Worm (Caenorhabditis elegans): ENCODE results near the gene F41H10.4.

ce11 chrIV:5317106-5317505, 47.3 kb upstream of the F41H10.4 start:
- TF ChIP-seq syd-9 (tag; optimal IDR thresholded peaks at IDR 0.05) (no peak), K02D7.2 (tag; optimal IDR thresholded peaks at IDR 0.05) (no peak)
